Worm (Caenorhabditis elegans): ENCODE measurements around the gene xrn-1.

xrn-1 gene

ce11 chrII:14050506-14050905 is 18.2 kb upstream of the xrn-1 start (continued):
- no peak for TF ChIP-seq nhr-76 (tag; optimal IDR thresholded peaks at IDR 0.05)
- TF ChIP-seq ztf-11 (tag; optimal IDR thresholded peaks at IDR 0.05): no peak

DNA sequence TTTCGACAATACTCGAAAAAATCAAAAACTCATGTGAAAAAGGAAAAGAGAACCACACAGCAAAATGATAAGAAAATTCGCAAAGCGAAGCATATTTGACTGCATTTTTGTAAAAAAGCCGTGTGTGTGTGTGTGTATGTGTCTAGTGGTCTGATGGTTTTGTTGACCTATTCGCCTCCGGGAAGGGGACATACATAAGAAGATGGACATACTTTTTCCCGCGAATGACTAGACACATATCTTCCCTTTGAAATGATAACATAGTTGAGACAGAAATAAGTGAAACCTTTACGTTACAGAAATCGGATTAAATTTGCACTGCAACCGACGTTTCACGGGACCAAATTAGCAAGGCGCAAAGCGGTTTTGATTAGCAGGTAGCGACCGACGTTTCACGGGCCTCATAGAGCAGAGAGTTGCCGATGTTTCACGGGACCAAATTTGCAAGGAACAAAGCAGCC is 17.2 kb upstream of the xrn-1 start:
- TF ChIP-seq tbx-2 (tag; optimal IDR thresholded peaks at IDR 0.05) (no peak), nhr-11 (tag; optimal IDR thresholded peaks at IDR 0.05) (no peak), nhr-43 (tag; optimal IDR thresholded peaks at IDR 0.05; ENCODE audit: poor library complexity, severe bottlenecking) (no peak), R02D3.7 (tag; optimal IDR thresholded peaks at IDR 0.05) (no peak), elt-2 (tag; optimal IDR thresholded peaks at IDR 0.05) (peak; percentile 54), snpc-4 (tag; optimal IDR thresholded peaks at IDR 0.05) (no peak), nhr-23 (tag; optimal IDR thresholded peaks at IDR 0.05) (peak; percentile 17), unc-62 (GFP tag; optimal IDR thresholded peaks at IDR 0.05) (no peak), ZK546.5 (tag; optimal IDR thresholded peaks at IDR 0.05) (no peak), pha-4 (tag; optimal IDR thresholded peaks at IDR 0.05) (peak; percentile 39), ceh-16 (tag; optimal IDR thresholded peaks at IDR 0.05) (no peak), pqm-1 (tag; optimal IDR thresholded peaks at IDR 0.05) (peak; percentile 31), egl-5 (tag; optimal IDR thresholded peaks at IDR 0.05) (no peak), ceh-9 (tag; optimal IDR thresholded peaks at IDR 0.05) (no peak)

- TF ChIP-seq ceh-16 (tag; optimal IDR thresholded peaks at IDR 0.05): no peak
- no peak for TF ChIP-seq ceh-9 (tag; optimal IDR thresholded peaks at IDR 0.05)
- no peak for TF ChIP-seq ZK546.5 (tag; optimal IDR thresholded peaks at IDR 0.05)
- no peak for TF ChIP-seq mdl-1 (tag; optimal IDR thresholded peaks at IDR 0.05)
- TF ChIP-seq aly-2 (tag; optimal IDR thresholded peaks at IDR 0.05): no peak
- no peak for TF ChIP-seq elt-3 (tag; optimal IDR thresholded peaks at IDR 0.05)
- no peak for TF ChIP-seq nhr-43 (tag; optimal IDR thresholded peaks at IDR 0.05; ENCODE audit: poor library complexity, severe bottlenecking)
- TF ChIP-seq R02D3.7 (tag; optimal IDR thresholded peaks at IDR 0.05): no peak
- no peak for TF ChIP-seq lsy-12 (tag; optimal IDR thresholded peaks at IDR 0.05)
- TF ChIP-seq nhr-11 (tag; optimal IDR thresholded peaks at IDR 0.05): no peak
- no peak for TF ChIP-seq nfya-1 (tag; optimal IDR thresholded peaks at IDR 0.05; ENCODE audit: insufficient read depth)
- TF ChIP-seq nhr-237 (tag; optimal IDR thresholded peaks at IDR 0.05): no peak
- TF ChIP-seq sea-2 (GFP tag; optimal IDR thresholded peaks at IDR 0.05): no peak
- TF ChIP-seq egl-27 (tag; optimal IDR thresholded peaks at IDR 0.05): no peak
- TF ChIP-seq mml-1 (tag; optimal IDR thresholded peaks at IDR 0.05): no peak
- TF ChIP-seq jun-1 (tag; optimal IDR thresholded peaks at IDR 0.05): no peak
- TF ChIP-seq hmg-11 (tag; optimal IDR thresholded peaks at IDR 0.05): no peak
- no peak for TF ChIP-seq pqm-1 (tag; optimal IDR thresholded peaks at IDR 0.05)
- TF ChIP-seq eor-1 (tag; optimal IDR thresholded peaks at IDR 0.05): no peak
- TF ChIP-seq lin-15B (tag; optimal IDR thresholded peaks at IDR 0.05): no peak
Observed at ce11 chrII:14052204-14052603, 16.5 kb upstream of the xrn-1 start, which contains the start of gene daf-5. Gene daf-5, minus strand, starts transcription at chrII:14052304.

- TF ChIP-seq nhr-237 (tag; optimal IDR thresholded peaks at IDR 0.05) (no peak), nhr-25 (tag; optimal IDR thresholded peaks at IDR 0.05) (no peak), elt-2 (tag; optimal IDR thresholded peaks at IDR 0.05) (peak; percentile 60), ama-1 (optimal IDR thresholded peaks at IDR 0.05) (no peak)
Observed at ce11 chrII:14053141-14053540, 15.6 kb upstream of the xrn-1 start.

ce11 chrII:14055717-14056116 is 13.0 kb upstream of the xrn-1 start:
- peak; percentile 74 for TF ChIP-seq elt-2 (tag; optimal IDR thresholded peaks at IDR 0.05)
- no peak for TF ChIP-seq daf-12 (tag; optimal IDR thresholded peaks at IDR 0.05)
- TF ChIP-seq nhr-12 (tag; optimal IDR thresholded peaks at IDR 0.05): no peak
- TF ChIP-seq tbx-2 (tag; optimal IDR thresholded peaks at IDR 0.05): no peak
- peak; percentile 48 for TF ChIP-seq pqm-1 (tag; optimal IDR thresholded peaks at IDR 0.05)
- no peak for TF ChIP-seq egl-27 (tag; optimal IDR thresholded peaks at IDR 0.05)
- no peak for TF ChIP-seq ceh-9 (tag; optimal IDR thresholded peaks at IDR 0.05)
- TF ChIP-seq ztf-11 (tag; optimal IDR thresholded peaks at IDR 0.05): no peak
- no peak for TF ChIP-seq lin-15B (tag; optimal IDR thresholded peaks at IDR 0.05)

DNA sequence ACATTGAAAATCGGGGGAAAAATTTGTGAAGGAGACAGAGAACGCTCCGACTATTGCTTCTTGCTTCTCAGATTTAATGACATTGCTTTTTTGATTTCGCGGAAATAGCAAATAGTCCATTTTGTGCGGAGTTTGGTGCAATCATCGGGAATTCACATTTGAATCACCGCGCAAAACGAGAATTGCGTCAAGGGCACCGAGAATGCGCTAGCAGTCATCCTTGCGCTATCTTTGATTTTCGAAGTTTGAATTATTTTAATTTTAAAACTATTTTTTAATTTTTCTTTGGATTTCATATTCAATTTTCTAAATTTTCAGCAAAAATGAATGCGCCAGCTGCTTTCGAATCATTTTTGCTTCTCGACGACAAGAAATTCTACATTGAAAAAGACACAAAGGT is 8.9 kb upstream of the xrn-1 start, which contains the start of gene rpb-11:
Gene rpb-11, plus strand, starts transcription at position 319 of the 400 bp plus-strand sequence.
- no peak for TF ChIP-seq ama-1 (optimal IDR thresholded peaks at IDR 0.05)
- TF ChIP-seq lin-39 (tag; optimal IDR thresholded peaks at IDR 0.05): peak; percentile 67
- peak; percentile 90 for TF ChIP-seq nhr-43 (tag; optimal IDR thresholded peaks at IDR 0.05; ENCODE audit: poor library complexity, severe bottlenecking)
- peak; percentile 91 for TF ChIP-seq tbx-2 (tag; optimal IDR thresholded peaks at IDR 0.05)
- no peak for TF ChIP-seq fkh-2 (tag; optimal IDR thresholded peaks at IDR 0.05)
- no peak for TF ChIP-seq ztf-11 (tag; optimal IDR thresholded peaks at IDR 0.05)
- TF ChIP-seq hmg-11 (tag; optimal IDR thresholded peaks at IDR 0.05): peak; percentile 58
- no peak for TF ChIP-seq unc-39 (tag; optimal IDR thresholded peaks at IDR 0.05)
- peak; percentile 97 for TF ChIP-seq nhr-23 (tag; optimal IDR thresholded peaks at IDR 0.05)
- peak; percentile 84 for TF ChIP-seq nhr-25 (tag; optimal IDR thresholded peaks at IDR 0.05)
- peak; percentile 81 for TF ChIP-seq fkh-10 (GFP tag; optimal IDR thresholded peaks at IDR 0.05)
- TF ChIP-seq fos-1 (tag; optimal IDR thresholded peaks at IDR 0.05): no peak
- TF ChIP-seq elt-2 (tag; optimal IDR thresholded peaks at IDR 0.05): peak; percentile 72
- TF ChIP-seq R02D3.7 (tag; optimal IDR thresholded peaks at IDR 0.05): peak; percentile 85
- peak; percentile 93 for TF ChIP-seq nfya-1 (tag; optimal IDR thresholded peaks at IDR 0.05; ENCODE audit: insufficient read depth)
- peak; percentile 44 for TF ChIP-seq zag-1 (tag; optimal IDR thresholded peaks at IDR 0.05)
- TF ChIP-seq ceh-28 (tag; optimal IDR thresholded peaks at IDR 0.05): peak; percentile 81
- TF ChIP-seq lin-15B (tag; optimal IDR thresholded peaks at IDR 0.05): peak; percentile 94
- no peak for TF ChIP-seq daf-12 (tag; optimal IDR thresholded peaks at IDR 0.05)
- peak; percentile 83 for TF ChIP-seq lsy-12 (tag; optimal IDR thresholded peaks at IDR 0.05)
- peak; percentile 92 for TF ChIP-seq snpc-4 (tag; optimal IDR thresholded peaks at IDR 0.05)
- no peak for TF ChIP-seq ztf-4 (tag; optimal IDR thresholded peaks at IDR 0.05)

All from whole organism, L3 larva.